Worm (Caenorhabditis elegans): ENCODE measurements around the gene T05A8.8.

- TF ChIP-seq dao-5 (tag; optimal IDR thresholded peaks at IDR 0.05) = no peak
- TF ChIP-seq W03F9.2 (tag; optimal IDR thresholded peaks at IDR 0.05) = no peak
These were observed 26.5 kb upstream of the T05A8.8 start, which contains the start of gene T05A8.1 for ce11 chrII:2709942-2710341.

All from whole organism, L4/young adult.